Worm (Caenorhabditis elegans): ENCODE measurements around the gene C25F9.9.

Gene C25F9.9

ce11 chrV:19428097-19428496 lies 11.7 kb downstream of the C25F9.9 start:
- TF ChIP-seq zip-2 (tag; optimal IDR thresholded peaks at IDR 0.05) = no peak
- TF ChIP-seq egl-27 (tag; optimal IDR thresholded peaks at IDR 0.05) = no peak
- TF ChIP-seq pha-4 (GFP tag; IDR thresholded peaks at IDR 0.05) = no peak
- no peak for TF ChIP-seq pha-4 (tag; optimal IDR thresholded peaks at IDR 0.05)
- no peak for TF ChIP-seq snpc-4 (tag; optimal IDR thresholded peaks at IDR 0.05)
- TF ChIP-seq mes-2 (tag; optimal IDR thresholded peaks at IDR 0.05; ENCODE audit: poor library complexity, severe bottlenecking) = no peak
- peak; percentile 19 for TF ChIP-seq mxl-3 (GFP tag; optimal IDR thresholded peaks at IDR 0.05)
- TF ChIP-seq nhr-6 (tag; optimal IDR thresholded peaks at IDR 0.05) = no peak
- TF ChIP-seq nhr-77 (tag; optimal IDR thresholded peaks at IDR 0.05) = no peak
- TF ChIP-seq dmd-9 (GFP tag; IDR thresholded peaks at IDR 0.05) = no peak
- TF ChIP-seq lir-3 (tag; optimal IDR thresholded peaks at IDR 0.05) = no peak
- no peak for TF ChIP-seq ceh-32 (tag; optimal IDR thresholded peaks at IDR 0.05; ENCODE audit: poor library complexity)
- no peak for TF ChIP-seq fkh-10 (GFP tag; optimal IDR thresholded peaks at IDR 0.05)
- TF ChIP-seq ceh-62 (tag; optimal IDR thresholded peaks at IDR 0.05) = no peak
- TF ChIP-seq zag-1 (tag; optimal IDR thresholded peaks at IDR 0.05) = no peak
- no peak for TF ChIP-seq Y5F2A.4 (GFP tag; optimal IDR thresholded peaks at IDR 0.05)
- TF ChIP-seq R02D3.7 (tag; optimal IDR thresholded peaks at IDR 0.05) = no peak
- TF ChIP-seq lsy-2 (tag; optimal IDR thresholded peaks at IDR 0.05) = no peak
- no peak for TF ChIP-seq T20F7.1 (GFP tag; optimal IDR thresholded peaks at IDR 0.05)
- no peak for TF ChIP-seq nhr-10 (tag; optimal IDR thresholded peaks at IDR 0.05)
- no peak for TF ChIP-seq egl-43 (GFP tag; IDR thresholded peaks at IDR 0.05)
- no peak for TF ChIP-seq duxl-1 (tag; optimal IDR thresholded peaks at IDR 0.05; ENCODE audit: poor library complexity)
- TF ChIP-seq zip-11 (GFP tag; IDR thresholded peaks at IDR 0.05) = no peak
- TF ChIP-seq unc-39 (tag; optimal IDR thresholded peaks at IDR 0.05) = no peak
- no peak for TF ChIP-seq lin-1 (GFP tag; IDR thresholded peaks at IDR 0.05)
- TF ChIP-seq F10B5.3 (tag; optimal IDR thresholded peaks at IDR 0.05) = no peak
- peak; percentile 11 for TF ChIP-seq hlh-11 (tag; optimal IDR thresholded peaks at IDR 0.05)
- TF ChIP-seq unc-62 (GFP tag; optimal IDR thresholded peaks at IDR 0.05 in 1 of 2) = peak in 1 of 2 experiments; percentile 61
- TF ChIP-seq unc-62 (tag; optimal IDR thresholded peaks at IDR 0.05) = no peak
- peak; percentile 77 for TF ChIP-seq hlh-30 (tag; optimal IDR thresholded peaks at IDR 0.05; ENCODE audit: insufficient read depth)
- no peak for TF ChIP-seq unc-130 (GFP tag; optimal IDR thresholded peaks at IDR 0.05)

- TF ChIP-seq lin-29 (GFP tag; IDR thresholded peaks at IDR 0.05) (no peak), ceh-20 (GFP tag; IDR thresholded peaks at IDR 0.05) (no peak), nhr-102 (tag; optimal IDR thresholded peaks at IDR 0.05) (no peak), R02D3.7 (tag; optimal IDR thresholded peaks at IDR 0.05) (no peak), snpc-1.2 (GFP tag; IDR thresholded peaks at IDR 0.05) (no peak), mdt-29 (GFP tag; IDR thresholded peaks at IDR 0.05) (no peak), duxl-1 (tag; optimal IDR thresholded peaks at IDR 0.05; ENCODE audit: poor library complexity) (no peak), hmg-1.1 (GFP tag; IDR thresholded peaks at IDR 0.05) (no peak), ztf-11 (tag; optimal IDR thresholded peaks at IDR 0.05) (no peak), lsy-2 (tag; optimal IDR thresholded peaks at IDR 0.05) (no peak)
Measured at ce11 chrV:19428936-19429335, 12.5 kb downstream of the C25F9.9 start.

ce11 chrV:19429605-19430004 lies 13.2 kb downstream of the C25F9.9 start:
- TF ChIP-seq ceh-44 (GFP tag; IDR thresholded peaks at IDR 0.05) (no peak), spr-1 (tag; optimal IDR thresholded peaks at IDR 0.05) (no peak), nhr-41 (GFP tag; IDR thresholded peaks at IDR 0.05) (no peak), mxl-3 (GFP tag; optimal IDR thresholded peaks at IDR 0.05) (no peak), arid-1 (GFP tag; conservative IDR thresholded peaks at IDR 0.05) (no peak), egl-43 (GFP tag; IDR thresholded peaks at IDR 0.05) (no peak), F26F4.8 (GFP tag; conservative IDR thresholded peaks at IDR 0.05) (no peak), Y75B8A.6 (GFP tag; IDR thresholded peaks at IDR 0.05) (0 out of 2 replicates have a peak, but pooled peaks have one; percentile 47)
